Worm (Caenorhabditis elegans) whole organism, L4 larva: ENCODE data around the gene nspb-11.

ENCODE experiments used
- D1046.2 ChIP-seq: fragments of 200-800 bp; sonication (Bioruptor generic); IDR thresholded peaks from 2 replicates; pipeline ENCODE4 v1.3.6; 2022; ENCODE audit warnings: missing genetic modification characterization, missing compliant biosample characterization
- F44E2.7 ChIP-seq: fragments of 200-800 bp; sonication (Bioruptor generic); IDR thresholded peaks from 2 replicates; pipeline ENCODE4 v2.1.2; 2022; ENCODE audit warnings: missing genetic modification characterization, missing compliant biosample characterization
- F49E8.2 ChIP-seq: sonication (generic microtip); optimal IDR thresholded peaks from 2 replicates; lab custom pipeline; 2016; ENCODE audit warnings: missing compliant biosample characterization, mild to moderate bottlenecking, missing genetic modification characterization, borderline replicate concordance
- Y48G9A.11 ChIP-seq: fragments of 200-800 bp; sonication (Bioruptor generic); IDR thresholded peaks from 2 replicates; pipeline ENCODE4 v1.3.6; 2022; ENCODE audit warnings: missing genetic modification reagents, missing genetic modification characterization, missing compliant biosample characterization
- aha-1 ChIP-seq: fragments of 150-350 bp; peaks from one replicate; lab custom pipeline; 2014; ENCODE audit warnings: missing biosample characterization, missing genetic modification characterization
- ceh-62 ChIP-seq: sonication (generic microtip); optimal IDR thresholded peaks from 2 replicates; lab custom pipeline; 2017; ENCODE audit warnings: missing biosample characterization, missing genetic modification characterization
- ces-1 ChIP-seq: fragments of 150-350 bp; sonication (generic microtip); optimal IDR thresholded peaks from 4 replicates; lab custom pipeline; 2014; ENCODE audit warnings: missing biosample characterization, missing genetic modification reagents, missing genetic modification characterization
- daf-16 ChIP-seq, 3 experiments: sonication (generic microtip); optimal IDR thresholded peaks; 2 replicates each; lab custom pipeline; 2016 to 2017; ENCODE audit warnings: missing genetic modification characterization in 3 of 3, missing genetic modification reagents in 3 of 3, mild to moderate bottlenecking in 2 of 3, missing compliant biosample characterization in 2 of 3, missing biosample characterization in 1 of 3, moderate library complexity in 1 of 3
- dmd-6 ChIP-seq: fragments of 200-800 bp; sonication (Bioruptor generic); IDR thresholded peaks from 2 replicates; pipeline ENCODE4 v1.3.6; 2022; ENCODE audit warnings: missing genetic modification reagents, missing genetic modification characterization, missing compliant biosample characterization
- dve-1 ChIP-seq: sonication (generic microtip); optimal IDR thresholded peaks from 2 replicates; lab custom pipeline; 2017; ENCODE audit warnings: antibody characterized with exemption, mild to moderate bottlenecking, missing genetic modification characterization, missing compliant biosample characterization; ENCODE audit not compliant: insufficient read depth
- gei-8 ChIP-seq: fragments of 200-800 bp; sonication (Bioruptor generic); optimal IDR thresholded peaks from 2 replicates; lab custom pipeline; 2018; ENCODE audit warnings: mild to moderate bottlenecking, missing genetic modification characterization, missing compliant biosample characterization
- hif-1 ChIP-seq, 2 experiments: sonication (generic microtip); optimal IDR thresholded peaks; 2 replicates each; lab custom pipeline; 2016 to 2017; ENCODE audit warnings: missing compliant biosample characterization in 2 of 2, missing genetic modification characterization in 2 of 2, missing genetic modification reagents in 2 of 2, missing genotype in 2 of 2, mild to moderate bottlenecking in 1 of 2
- hlh-11 ChIP-seq: fragments of 200-800 bp; sonication (Bioruptor generic); optimal IDR thresholded peaks from 2 replicates; lab custom pipeline; 2018; ENCODE audit warnings: mild to moderate bottlenecking, missing genetic modification characterization, missing compliant biosample characterization
- jun-1 ChIP-seq: fragments of 150-350 bp; optimal IDR thresholded peaks from 2 replicates; lab custom pipeline; 2014; ENCODE audit warnings: missing biosample characterization, missing genetic modification reagents, missing genetic modification characterization
- lin-13 ChIP-seq: fragments of 150-350 bp; optimal IDR thresholded peaks from 2 replicates; lab custom pipeline; 2014; ENCODE audit warnings: missing biosample characterization, missing genetic modification reagents, missing genetic modification characterization
- lin-15B ChIP-seq: fragments of 150-350 bp; sonication (generic microtip); optimal IDR thresholded peaks from 3 replicates; lab custom pipeline; 2014; ENCODE audit warnings: missing biosample characterization, missing genetic modification characterization
- lin-38 ChIP-seq: fragments of 200-800 bp; sonication (Bioruptor generic); IDR thresholded peaks from 2 replicates; pipeline ENCODE4 v1.3.6; 2022; ENCODE audit warnings: missing genetic modification reagents, missing genetic modification characterization, missing compliant biosample characterization
- lsy-2 ChIP-seq, 2 experiments: fragments of 150-350 bp in 1 of 2; sonication (generic microtip) in 1 of 2; optimal IDR thresholded peaks; 2 replicates each; lab custom pipeline; 2014 to 2017; ENCODE audit warnings: missing biosample characterization in 2 of 2, missing genetic modification characterization in 2 of 2
- madf-5 ChIP-seq, 2 experiments: fragments of 200-800 bp; sonication (Bioruptor generic); IDR thresholded peaks; 2 replicates each; pipeline ENCODE4 v1.3.6; 2022; ENCODE audit warnings: missing compliant biosample characterization in 2 of 2, missing genetic modification characterization in 2 of 2
- madf-9 ChIP-seq: fragments of 200-800 bp; sonication (Bioruptor generic); conservative IDR thresholded peaks from 2 replicates; pipeline ENCODE4 v1.3.6; 2022; ENCODE audit warnings: missing genetic modification reagents, missing genetic modification characterization, missing compliant biosample characterization
- mdt-29 ChIP-seq: fragments of 200-800 bp; sonication (Bioruptor generic); IDR thresholded peaks from 2 replicates; pipeline ENCODE4 v1.3.6; 2022; ENCODE audit warnings: missing genetic modification reagents, missing genetic modification characterization, missing compliant biosample characterization
- mep-1 ChIP-seq: fragments of 150-350 bp; sonication (generic microtip); optimal IDR thresholded peaks from 3 replicates; lab custom pipeline; 2014; ENCODE audit warnings: missing biosample characterization, missing genetic modification characterization
- mxl-2 ChIP-seq: fragments of 200-800 bp; sonication (Bioruptor generic); conservative IDR thresholded peaks from 2 replicates; pipeline ENCODE4 v1.3.6; 2022; ENCODE audit warnings: missing genetic modification reagents, missing genetic modification characterization, missing compliant biosample characterization
- nhr-10 ChIP-seq: fragments of 150-350 bp; optimal IDR thresholded peaks from 2 replicates; lab custom pipeline; 2014; ENCODE audit warnings: missing biosample characterization, missing genetic modification characterization
- nhr-11 ChIP-seq: fragments of 150-350 bp; optimal IDR thresholded peaks from 2 replicates; lab custom pipeline; 2014; ENCODE audit warnings: missing biosample characterization, missing genetic modification characterization
- nhr-25 ChIP-seq: sonication (generic microtip); optimal IDR thresholded peaks from 2 replicates; lab custom pipeline; 2017; ENCODE audit warnings: missing genetic modification characterization, mild to moderate bottlenecking, missing compliant biosample characterization, antibody characterized with exemption, moderate library complexity, borderline replicate concordance; ENCODE audit not compliant: insufficient read depth
- nhr-28 ChIP-seq: fragments of 150-350 bp; optimal IDR thresholded peaks from 2 replicates; lab custom pipeline; 2014; ENCODE audit warnings: missing biosample characterization, missing genetic modification characterization
- nhr-42 ChIP-seq: fragments of 200-800 bp; sonication (Bioruptor generic); IDR thresholded peaks from 2 replicates; pipeline ENCODE4 v1.3.6; 2022; ENCODE audit warnings: missing genetic modification characterization, missing compliant biosample characterization
- nhr-6 ChIP-seq: fragments of 150-350 bp; optimal IDR thresholded peaks from 2 replicates; lab custom pipeline; 2014; ENCODE audit warnings: missing biosample characterization, missing genetic modification characterization
- php-3 ChIP-seq: fragments of 200-800 bp; sonication (Bioruptor generic); IDR thresholded peaks from 2 replicates; pipeline ENCODE4 v1.3.6; 2022; ENCODE audit warnings: missing genetic modification reagents, missing genetic modification characterization, missing compliant biosample characterization
- pqm-1 ChIP-seq: sonication (generic microtip); optimal IDR thresholded peaks from 2 replicates; lab custom pipeline; 2017; ENCODE audit warnings: missing biosample characterization, missing genetic modification characterization
- saeg-2 ChIP-seq: fragments of 200-800 bp; sonication (Bioruptor generic); IDR thresholded peaks from 2 replicates; pipeline ENCODE4 v1.3.6; 2022; ENCODE audit warnings: missing genetic modification reagents, missing genetic modification characterization, missing compliant biosample characterization
- sdz-12 ChIP-seq: fragments of 200-800 bp; sonication (Bioruptor generic); optimal IDR thresholded peaks from 2 replicates; lab custom pipeline; 2018; ENCODE audit warnings: mild to moderate bottlenecking, missing genetic modification characterization, missing compliant biosample characterization
- skn-1 ChIP-seq: fragments of 150-350 bp; optimal IDR thresholded peaks from 2 replicates; lab custom pipeline; 2014; ENCODE audit warnings: missing biosample characterization, missing genetic modification characterization
- tra-1 ChIP-seq: fragments of 200-800 bp; sonication (Bioruptor generic); IDR thresholded peaks from 2 replicates; pipeline ENCODE4 v1.3.6; 2022; ENCODE audit warnings: missing genetic modification reagents, missing genetic modification characterization, missing compliant biosample characterization
- unc-130 ChIP-seq: sonication (generic microtip); optimal IDR thresholded peaks from 2 replicates; lab custom pipeline; 2016; ENCODE audit warnings: missing genetic modification reagents, missing genetic modification characterization, missing compliant biosample characterization
- unc-62 ChIP-seq, 3 experiments: fragments of 150-350 bp in 1 of 3; sonication (generic microtip); optimal IDR thresholded peaks in 2 of 3; peaks in 1 of 3; 1 replicate in 1 of 3; 2 replicates in 2 of 3; lab custom pipeline; 2014 to 2017; ENCODE audit warnings: missing biosample characterization in 3 of 3, missing genetic modification characterization in 3 of 3, missing genetic modification reagents in 3 of 3, missing genotype in 1 of 3
- vab-7 ChIP-seq: fragments of 200-800 bp; sonication (Bioruptor generic); IDR thresholded peaks from 2 replicates; pipeline ENCODE4 v1.3.6; 2022; ENCODE audit warnings: missing genetic modification reagents, missing genetic modification characterization, missing compliant biosample characterization

nspb-11 gene

ce11 chrII:12878697-12879096, 28.5 kb upstream of the nspb-11 start (continued):
- TF ChIP-seq vab-7 (GFP tag; lab: Robert Waterston, UW) (no peak), ces-1 (GFP tag; lab: Kevin White, UChicago) (no peak), saeg-2 (no peak)

DNA sequence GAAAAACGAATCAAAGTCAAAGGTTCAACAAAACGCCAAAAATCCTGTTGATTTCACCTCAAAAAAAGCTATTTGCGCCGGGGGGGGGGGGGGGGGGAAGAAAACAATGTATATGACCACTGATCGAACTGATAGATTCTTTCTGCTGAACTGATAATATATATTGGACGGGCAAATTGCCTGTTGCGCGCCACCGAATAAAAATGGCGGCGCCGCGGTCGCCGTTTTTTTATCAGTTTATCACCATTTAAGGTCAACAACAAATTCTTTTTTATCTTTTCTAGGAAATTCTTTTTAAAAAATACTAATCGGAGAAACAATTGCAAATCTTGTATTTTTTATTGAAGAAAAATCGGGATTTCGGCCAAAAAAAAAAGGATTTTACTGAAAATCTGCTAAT, 27.4 kb upstream of the nspb-11 start:
- TF ChIP-seq dmd-6 (GFP tag; lab: Robert Waterston, UW), result peak; percentile 78
- peak in 1 of 2 experiments; percentile 13 for TF ChIP-seq hif-1 (tag; optimal IDR thresholded peaks at IDR 0.05; lab: Kevin White, UChicago)
- TF ChIP-seq php-3 (GFP tag; lab: Robert Waterston, UW), result peak; percentile 67
- no peak for TF ChIP-seq nhr-6
- no peak for TF ChIP-seq nhr-10 (tag; lab: Kevin White, UChicago)
- TF ChIP-seq aha-1, result peak; percentile 18
- TF ChIP-seq gei-8 (GFP tag; lab: Kevin White, UChicago), result no peak
- 0 out of 2 replicates have a peak, but pooled peaks have one; percentile 7 for TF ChIP-seq lin-38
- peak; percentile 73 for TF ChIP-seq hlh-11 (tag; lab: Kevin White, UChicago)
- TF ChIP-seq dve-1 (tag; lab: Kevin White, UChicago), result peak; percentile 46
- TF ChIP-seq nhr-28 (tag; lab: Kevin White, UChicago), result peak; percentile 39
- no peak for TF ChIP-seq daf-16 (GFP tag; optimal IDR thresholded peaks at IDR 0.05; lab: Kevin White, UChicago)
- peak; percentile 85 for TF ChIP-seq daf-16 (tag; optimal IDR thresholded peaks at IDR 0.05; lab: Kevin White, UChicago)
- no peak for TF ChIP-seq nhr-11 (tag; lab: Kevin White, UChicago)
- peak; percentile 78 for TF ChIP-seq pqm-1 (tag; lab: Kevin White, UChicago)
- 0 out of 2 replicates have a peak, but pooled peaks have one; percentile 48 for TF ChIP-seq tra-1 (GFP tag; lab: Robert Waterston, UW)
- TF ChIP-seq, all 104 proteins: peak for 11

ce11 chrII:12880406-12880805, 26.8 kb upstream of the nspb-11 start, which contains the start of gene F35C5.1:
F35C5.1 (plus strand) TSS chrII:12880804.
- TF ChIP-seq jun-1 (tag; lab: Kevin White, UChicago), result no peak
- TF ChIP-seq unc-130, result peak; percentile 12
- peak; percentile 63 for TF ChIP-seq Y48G9A.11 (GFP tag; lab: Robert Waterston, UW)
- TF ChIP-seq lin-13 (GFP tag; lab: Kevin White, UChicago), result no peak
- TF ChIP-seq lin-38, result peak; percentile 39
- peak in 1 of 2 experiments; percentile 34 for TF ChIP-seq lsy-2 (tag; optimal IDR thresholded peaks at IDR 0.05; lab: Kevin White, UChicago)
- TF ChIP-seq F49E8.2 (tag; lab: Kevin White, UChicago), result peak; percentile 47
- no peak for TF ChIP-seq aha-1

DNA sequence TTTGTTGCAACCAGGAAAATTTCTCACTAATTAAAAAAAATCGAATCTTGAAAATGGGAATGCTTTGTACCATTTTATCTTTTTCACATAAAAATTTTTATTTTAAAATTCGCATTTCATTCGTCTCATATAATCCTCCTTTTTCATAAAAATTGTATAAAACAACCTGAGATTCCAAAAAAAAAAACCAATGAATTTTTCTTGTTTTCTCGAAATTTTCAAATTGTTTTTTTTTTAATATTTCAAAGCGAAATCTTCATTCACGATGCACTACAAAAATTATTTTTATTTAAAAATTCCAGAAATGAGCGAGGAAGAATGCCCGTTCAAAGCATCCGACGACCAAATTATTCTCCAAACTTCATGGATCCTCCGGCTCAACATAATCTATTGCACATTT, 22.2 kb upstream of the nspb-11 start, which contains the start of gene sra-14:
sra-14 (plus strand) TSS at position 301 of the 400 bp plus-strand sequence.
- TF ChIP-seq jun-1 (tag; lab: Kevin White, UChicago) (no peak), ceh-62 (tag; lab: Kevin White, UChicago) (no peak), nhr-28 (tag; lab: Kevin White, UChicago) (no peak), skn-1 (no peak), pqm-1 (tag; lab: Kevin White, UChicago) (no peak), madf-5 (GFP tag; IDR thresholded peaks at IDR 0.05; lab: Robert Waterston, UW) (no peak), lin-15B (tag; lab: Kevin White, UChicago) (no peak), nhr-42 (GFP tag; lab: Robert Waterston, UW) (no peak), mdt-29 (GFP tag; lab: Robert Waterston, UW) (no peak), mep-1 (no peak), hlh-11 (tag; lab: Kevin White, UChicago) (no peak), F44E2.7 (GFP tag; lab: Robert Waterston, UW) (no peak)

DNA sequence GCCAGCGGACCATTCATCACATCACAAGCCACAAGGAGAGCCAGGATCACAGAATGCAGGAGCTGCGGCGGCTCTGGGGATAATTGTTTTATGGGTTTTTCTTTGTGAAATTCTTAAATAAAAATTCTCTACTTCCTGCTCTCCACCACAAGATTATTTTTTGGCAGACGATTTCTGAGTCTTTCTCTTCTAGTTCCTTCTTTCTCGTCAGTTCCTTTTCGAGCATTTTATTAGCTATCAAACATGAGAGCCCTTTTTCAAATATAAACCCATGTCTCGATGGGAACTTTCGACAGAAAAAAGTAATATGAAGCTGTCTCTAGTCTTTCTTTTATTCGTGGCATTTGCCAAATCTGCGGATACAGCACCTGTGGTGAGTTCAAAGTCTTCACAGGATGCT, 18.7 kb upstream of the nspb-11 start, which contains the start of gene F35C5.3:
F35C5.3 (plus strand) TSS at position 301 of the 400 bp plus-strand sequence.
- no peak for TF ChIP-seq lin-15B (tag; lab: Kevin White, UChicago)
- no peak for TF ChIP-seq D1046.2 (GFP tag; lab: Robert Waterston, UW)
- no peak for TF ChIP-seq unc-130
- TF ChIP-seq lin-38, result no peak
- TF ChIP-seq skn-1, result no peak
- TF ChIP-seq madf-9 (GFP tag; lab: Robert Waterston, UW), result no peak
- no peak for TF ChIP-seq sdz-12 (GFP tag; lab: Kevin White, UChicago)
- TF ChIP-seq unc-62 (GFP tag; optimal IDR thresholded peaks at IDR 0.05 in 1 of 2; lab: Kevin White, UChicago), result no peak
- no peak for TF ChIP-seq unc-62 (tag; optimal IDR thresholded peaks at IDR 0.05; lab: Kevin White, UChicago)
- no peak for TF ChIP-seq daf-16 (GFP tag; optimal IDR thresholded peaks at IDR 0.05; lab: Kevin White, UChicago)
- TF ChIP-seq daf-16 (tag; optimal IDR thresholded peaks at IDR 0.05; lab: Kevin White, UChicago), result no peak
- TF ChIP-seq nhr-25 (tag; lab: Kevin White, UChicago), result no peak
- no peak for TF ChIP-seq mxl-2 (GFP tag; lab: Robert Waterston, UW)
- TF ChIP-seq F44E2.7 (GFP tag; lab: Robert Waterston, UW), result no peak
- TF ChIP-seq, all 104 proteins: peak for 0
